Worm (Caenorhabditis elegans) whole organism, late embryonic: ENCODE results near the gene ets-7.

Source experiments
- ceh-19 ChIP-seq: fragments of 200-800 bp; sonication (Bioruptor generic); optimal IDR thresholded peaks from 2 replicates; lab custom pipeline; 2018; ENCODE audit warnings: mild to moderate bottlenecking, missing genetic modification characterization, missing compliant biosample characterization
- ceh-34 ChIP-seq: sonication (generic microtip); optimal IDR thresholded peaks from 2 replicates; lab custom pipeline; 2016; ENCODE audit warnings: mild to moderate bottlenecking, missing genetic modification characterization, missing compliant biosample characterization
- ceh-45 ChIP-seq: fragments of 200-800 bp; sonication (Bioruptor generic); IDR thresholded peaks from 2 replicates; pipeline ENCODE4 v1.3.6; 2022; ENCODE audit warnings: missing genetic modification reagents, missing genetic modification characterization, missing compliant biosample characterization
- ceh-6 ChIP-seq: fragments of 200-800 bp; sonication (Bioruptor generic); optimal IDR thresholded peaks from 2 replicates; lab custom pipeline; 2018; ENCODE audit warnings: mild to moderate bottlenecking, missing genetic modification characterization, missing compliant biosample characterization
- dmd-4 ChIP-seq: sonication (generic microtip); optimal IDR thresholded peaks from 2 replicates; lab custom pipeline; 2016; ENCODE audit warnings: borderline replicate concordance, missing genetic modification characterization, missing compliant biosample characterization
- ets-4 ChIP-seq: sonication (generic microtip); optimal IDR thresholded peaks from 2 replicates; lab custom pipeline; 2016; ENCODE audit warnings: missing genetic modification characterization, missing compliant biosample characterization
- nhr-11 ChIP-seq: fragments of 150-350 bp; optimal IDR thresholded peaks from 2 replicates; lab custom pipeline; 2014; ENCODE audit warnings: missing biosample characterization, missing genetic modification characterization
- odd-2 ChIP-seq: sonication (generic microtip); optimal IDR thresholded peaks from 2 replicates; lab custom pipeline; 2017; ENCODE audit warnings: antibody characterized with exemption, mild to moderate bottlenecking, missing genetic modification characterization, missing compliant biosample characterization
- pqm-1 ChIP-seq: sonication (generic microtip); optimal IDR thresholded peaks from 2 replicates; lab custom pipeline; 2016; ENCODE audit warnings: missing genetic modification characterization, missing compliant biosample characterization
- sox-2 ChIP-seq: fragments of 200-800 bp; sonication (Bioruptor generic); IDR thresholded peaks from 2 replicates; pipeline ENCODE4 v1.3.6; 2022; ENCODE audit warnings: missing genetic modification reagents, missing genetic modification characterization, missing compliant biosample characterization
- syd-9 ChIP-seq: sonication (generic microtip); optimal IDR thresholded peaks from 2 replicates; lab custom pipeline; 2016; ENCODE audit warnings: mild to moderate bottlenecking, missing genetic modification characterization, moderate library complexity, missing compliant biosample characterization
- unc-86 ChIP-seq: sonication (generic microtip); optimal IDR thresholded peaks from 2 replicates; lab custom pipeline; 2016; ENCODE audit warnings: missing genetic modification characterization, missing compliant biosample characterization
- ztf-16 ChIP-seq: sonication (generic microtip); optimal IDR thresholded peaks from 2 replicates; lab custom pipeline; 2017; ENCODE audit warnings: missing genetic modification characterization, missing compliant biosample characterization

DNA sequence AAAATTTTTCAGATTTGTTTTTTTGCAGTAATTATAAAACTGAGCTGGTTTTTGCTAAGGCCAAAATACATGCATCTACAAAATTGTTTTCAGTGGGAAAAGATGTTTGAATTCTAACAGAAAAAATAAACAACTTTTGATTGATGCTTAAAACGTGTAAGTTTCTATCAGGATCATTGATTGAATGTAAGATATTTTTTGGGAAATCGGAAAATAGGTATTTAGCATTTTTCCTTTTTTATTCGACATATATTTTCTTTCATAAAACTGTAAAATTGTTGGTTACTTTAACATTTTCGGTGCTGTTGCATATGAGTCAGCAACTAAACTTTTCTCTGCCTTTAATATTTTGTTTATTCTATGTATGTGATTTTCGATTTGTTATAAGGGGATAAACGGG, 34.1 kb downstream of the ets-7 start, which contains the start of gene C54F6.20:
- TF ChIP-seq ztf-16 (no peak), ceh-6 (GFP tag; lab: Kevin White, UChicago) (no peak), nhr-11 (tag; lab: Kevin White, UChicago) (no peak), odd-2 (tag; lab: Kevin White, UChicago) (no peak), dmd-4 (no peak), syd-9 (tag; lab: Kevin White, UChicago) (no peak), sox-2 (GFP tag; lab: Robert Waterston, UW) (no peak), ceh-45 (GFP tag; lab: Robert Waterston, UW) (no peak), pqm-1 (tag; lab: Kevin White, UChicago) (no peak), ets-4 (tag; lab: Kevin White, UChicago) (no peak), ceh-34 (no peak), ceh-19 (no peak), unc-86 (tag; lab: Kevin White, UChicago) (no peak)
